Worm (Caenorhabditis elegans): ENCODE results near the gene T07F8.4.

- no peak for TF ChIP-seq nhr-23 (tag; optimal IDR thresholded peaks at IDR 0.05)
- no peak for TF ChIP-seq nhr-25 (tag; optimal IDR thresholded peaks at IDR 0.05)
- TF ChIP-seq ztf-11 (tag; optimal IDR thresholded peaks at IDR 0.05): no peak
- TF ChIP-seq ama-1 (optimal IDR thresholded peaks at IDR 0.05): no peak
- no peak for TF ChIP-seq ztf-4 (tag; optimal IDR thresholded peaks at IDR 0.05)
- TF ChIP-seq unc-62 (GFP tag; optimal IDR thresholded peaks at IDR 0.05): no peak
- no peak for TF ChIP-seq snpc-4 (tag; optimal IDR thresholded peaks at IDR 0.05)
- no peak for TF ChIP-seq mab-5 (tag; optimal IDR thresholded peaks at IDR 0.05)
- TF ChIP-seq R02D3.7 (tag; optimal IDR thresholded peaks at IDR 0.05): no peak
- no peak for TF ChIP-seq mdl-1 (tag; optimal IDR thresholded peaks at IDR 0.05)
- no peak for TF ChIP-seq unc-39 (tag; optimal IDR thresholded peaks at IDR 0.05)
- no peak for TF ChIP-seq peb-1 (tag; optimal IDR thresholded peaks at IDR 0.05)
- no peak for TF ChIP-seq blmp-1 (tag; optimal IDR thresholded peaks at IDR 0.05; ENCODE audit: insufficient read depth)
Observed at ce11 chrII:7100838-7101237, 31.0 kb downstream of the T07F8.4 start, which contains the start of gene mmaa-1.
